Fruit fly (Drosophila melanogaster): ENCODE data around the gene CG14621.

Gene CG14621

DNA sequence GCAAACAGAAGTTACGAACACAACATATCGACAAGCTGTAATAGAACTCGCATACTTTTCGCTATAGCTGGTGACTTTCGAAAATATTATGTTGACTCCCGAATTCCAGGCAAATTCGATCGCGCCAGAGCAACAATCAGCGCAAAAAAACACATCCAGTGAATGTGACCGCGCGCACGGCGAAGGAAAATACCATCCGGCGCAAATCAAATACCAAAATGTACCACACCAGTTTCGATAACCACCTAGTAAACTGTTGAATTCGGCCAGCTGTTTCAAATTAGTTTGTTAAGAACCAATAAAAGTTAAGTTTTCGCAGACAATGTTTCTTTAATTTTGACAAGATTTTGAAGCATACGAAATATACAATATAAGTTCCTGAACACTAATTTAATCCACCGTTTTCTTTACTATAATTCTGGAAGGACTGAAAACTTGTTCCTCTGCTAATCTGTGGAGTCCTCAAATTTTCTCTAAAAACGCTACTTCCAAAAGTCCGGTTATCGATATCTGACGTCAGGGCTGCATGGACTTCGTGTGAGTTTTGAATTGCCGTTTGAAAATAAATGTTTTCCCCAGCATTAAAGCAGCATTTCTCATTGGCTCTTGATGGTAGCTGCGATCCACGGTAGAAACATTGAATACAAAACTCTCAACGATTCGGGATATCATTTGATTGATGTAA, 38.0 kb downstream of the CG14621 start, which contains the start of the genes Cp110 and CG12576 (continued):
- peak; percentile 8 for TF ChIP-seq CG17186 (GFP tag; optimal IDR thresholded peaks at IDR 0.05)
- TF ChIP-seq bsh (GFP tag; optimal IDR thresholded peaks at IDR 0.05): no peak
- TF ChIP-seq CG9797 (GFP tag; optimal IDR thresholded peaks at IDR 0.05): peak; percentile 65
- no peak for TF ChIP-seq lilli (GFP tag; optimal IDR thresholded peaks at IDR 0.05)
- TF ChIP-seq BEAF-32 (GFP tag; optimal IDR thresholded peaks at IDR 0.05): peak; percentile 66
- 0 out of 3 replicates have a peak, but pooled peaks have one; percentile 21 for TF ChIP-seq mld (GFP tag; IDR thresholded peaks at IDR 0.05; ENCODE audit: partially characterized antibody)
- TF ChIP-seq CG14710 (tag; optimal IDR thresholded peaks at IDR 0.05): peak; percentile 32
- TF ChIP-seq pzg (GFP tag; optimal IDR thresholded peaks at IDR 0.05): peak; percentile 57
- TF ChIP-seq E2f2 (GFP tag; IDR thresholded peaks at IDR 0.05): peak; percentile 74
- TF ChIP-seq Lhr (GFP tag; optimal IDR thresholded peaks at IDR 0.05): peak; percentile 8
- TF ChIP-seq CG15696 (tag; optimal IDR thresholded peaks at IDR 0.05): no peak
- peak; percentile 33 for TF ChIP-seq MESR4 (GFP tag; optimal IDR thresholded peaks at IDR 0.05)
- TF ChIP-seq Hmx (GFP tag; optimal IDR thresholded peaks at IDR 0.05): no peak
- peak; percentile 54 for TF ChIP-seq Med (GFP tag)
- TF ChIP-seq zfh2 (GFP tag; optimal IDR thresholded peaks at IDR 0.05): no peak
- peak; percentile 56 for TF ChIP-seq Dref (GFP tag; IDR thresholded peaks at IDR 0.05)
- peak; percentile 86 for TF ChIP-seq Sin3A (optimal IDR thresholded peaks at IDR 0.05)
- TF ChIP-seq fru (optimal IDR thresholded peaks at IDR 0.05): no peak
- TF ChIP-seq CG10267 (tag; optimal IDR thresholded peaks at IDR 0.05): peak; percentile 3
- peak; percentile 6 for TF ChIP-seq phol (tag; optimal IDR thresholded peaks at IDR 0.05)
- TF ChIP-seq crp (GFP tag; optimal IDR thresholded peaks at IDR 0.05): peak in 1 of 2 experiments; percentile 76
- TF ChIP-seq CoRest (tag; optimal IDR thresholded peaks at IDR 0.05): peak; percentile 3
- TF ChIP-seq B-H1 (GFP tag; IDR thresholded peaks at IDR 0.05): no peak
- peak; percentile 34 for TF ChIP-seq CG1603 (tag; optimal IDR thresholded peaks at IDR 0.05)
- no peak for TF ChIP-seq CG42726 (GFP tag; IDR thresholded peaks at IDR 0.05; ENCODE audit: partially characterized antibody)
- peak; percentile 35; the same call in 1 of the 3 replicates for TF ChIP-seq row (GFP tag; IDR thresholded peaks at IDR 0.05)
- no peak for TF ChIP-seq D19A (tag; optimal IDR thresholded peaks at IDR 0.05)
- peak; percentile 73 for TF ChIP-seq gfzf (GFP tag; optimal IDR thresholded peaks at IDR 0.05)
- no peak for TF ChIP-seq CG8290 (GFP tag; optimal IDR thresholded peaks at IDR 0.05)
- TF ChIP-seq CG8290 (tag; optimal IDR thresholded peaks at IDR 0.05): peak in 1 of 2 experiments; percentile 28
- TF ChIP-seq danr (GFP tag; IDR thresholded peaks at IDR 0.05): no peak
- TF ChIP-seq Myb (GFP tag; optimal IDR thresholded peaks at IDR 0.05): peak; percentile 79
- TF ChIP-seq CG16813 (GFP tag; IDR thresholded peaks at IDR 0.05; ENCODE audit: partially characterized antibody): 0 out of 3 replicates have a peak, but pooled peaks have one; percentile 42
- no peak for TF ChIP-seq ash1 (GFP tag; optimal IDR thresholded peaks at IDR 0.05)
- TF ChIP-seq sd (tag; optimal IDR thresholded peaks at IDR 0.05): peak; percentile 45
- TF ChIP-seq CG12769 (tag; optimal IDR thresholded peaks at IDR 0.05): peak; percentile 26

DNA sequence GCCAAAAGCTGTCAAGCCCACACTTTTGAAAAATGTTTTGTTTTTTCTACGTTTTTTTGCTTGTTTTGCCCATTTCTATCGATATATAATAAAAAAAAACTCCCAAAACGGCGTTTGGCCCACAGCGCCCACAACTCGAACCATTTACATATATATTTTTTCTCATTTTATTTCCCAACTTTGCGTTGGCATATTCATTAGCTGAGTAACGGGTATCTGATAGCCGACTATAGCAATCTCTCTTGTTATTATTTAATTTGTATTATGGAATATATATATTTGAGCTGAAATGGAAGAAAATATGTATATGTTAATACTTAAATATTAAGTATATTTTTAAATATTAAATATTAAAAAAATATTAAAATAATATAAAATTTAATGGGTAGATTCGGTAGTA, 42.5 kb downstream of the CG14621 start:
- TF ChIP-seq Nf-YB (GFP tag; optimal IDR thresholded peaks at IDR 0.05): no peak
- TF ChIP-seq Ssrp (tag; optimal IDR thresholded peaks at IDR 0.05): no peak
- TF ChIP-seq CG9876 (GFP tag; optimal IDR thresholded peaks at IDR 0.05): no peak
- no peak for TF ChIP-seq sima (GFP tag; optimal IDR thresholded peaks at IDR 0.05)
- TF ChIP-seq sens-2 (GFP tag; IDR thresholded peaks at IDR 0.05): no peak
- TF ChIP-seq CkIIα-i1 (GFP tag; IDR thresholded peaks at IDR 0.05): no peak
- TF ChIP-seq chif (GFP tag; optimal IDR thresholded peaks at IDR 0.05): no peak
- TF ChIP-seq unc-4 (GFP tag; IDR thresholded peaks at IDR 0.05; ENCODE audit: partially characterized antibody): no peak
- no peak for TF ChIP-seq CG32772 (GFP tag; IDR thresholded peaks at IDR 0.05)
- peak; percentile 49; the same call in 1 of the 3 replicates for TF ChIP-seq CG14860 (GFP tag; IDR thresholded peaks at IDR 0.05; ENCODE audit: partially characterized antibody)
- TF ChIP-seq lilli (GFP tag; optimal IDR thresholded peaks at IDR 0.05): no peak
- no peak for TF ChIP-seq CG13424 (tag; optimal IDR thresholded peaks at IDR 0.05)
- TF ChIP-seq Hsf (GFP tag; optimal IDR thresholded peaks at IDR 0.05): no peak
- TF ChIP-seq CG12391 (tag; optimal IDR thresholded peaks at IDR 0.05): no peak
- no peak for TF ChIP-seq CG17186 (GFP tag; optimal IDR thresholded peaks at IDR 0.05)
- no peak for TF ChIP-seq CG10543 (GFP tag; optimal IDR thresholded peaks at IDR 0.05)
- no peak for TF ChIP-seq HLH54F (GFP tag; optimal IDR thresholded peaks at IDR 0.05)
